Worm (Caenorhabditis elegans) whole organism, early embryonic: ENCODE measurements around the gene hint-3.
A peak's percentile ranks its signal among the peaks of the same experiment; 100 is the strongest.

Source experiments
- B0310.2 ChIP-seq: sonication (generic microtip); optimal IDR thresholded peaks from 2 replicates; lab custom pipeline; 2016; ENCODE audit warnings: mild to moderate bottlenecking, missing genetic modification characterization, missing compliant biosample characterization
- F13C5.2 ChIP-seq: sonication (generic microtip); optimal IDR thresholded peaks from 2 replicates; lab custom pipeline; 2017; ENCODE audit warnings: mild to moderate bottlenecking, missing genetic modification characterization, inconsistent platforms, missing compliant biosample characterization
- aly-1 ChIP-seq: sonication (generic microtip); optimal IDR thresholded peaks from 2 replicates; lab custom pipeline; 2016; ENCODE audit warnings: missing genetic modification characterization, missing compliant biosample characterization
- ama-1 ChIP-seq: fragments of 150-350 bp; optimal IDR thresholded peaks from 2 replicates; lab custom pipeline; 2014
- ceh-13 ChIP-seq: fragments of 200-800 bp; sonication (Bioruptor generic); optimal IDR thresholded peaks from 2 replicates; lab custom pipeline; 2018; ENCODE audit warnings: mild to moderate bottlenecking, missing genetic modification characterization, missing compliant biosample characterization
- ceh-36 ChIP-seq: sonication (generic microtip); optimal IDR thresholded peaks from 2 replicates; lab custom pipeline; 2016; ENCODE audit warnings: missing genetic modification characterization, inconsistent platforms, missing compliant biosample characterization
- ets-7 ChIP-seq: sonication (generic microtip); optimal IDR thresholded peaks from 2 replicates; lab custom pipeline; 2016; ENCODE audit warnings: missing genotype, missing genetic modification characterization, missing compliant biosample characterization
- flt-1 ChIP-seq: fragments of 200-800 bp; sonication (Bioruptor generic); IDR thresholded peaks from 2 replicates; pipeline ENCODE4 v1.3.6; 2022; ENCODE audit warnings: missing genetic modification characterization, missing compliant biosample characterization
- hmbx-1 ChIP-seq: sonication (generic microtip); optimal IDR thresholded peaks from 2 replicates; lab custom pipeline; 2016; ENCODE audit warnings: mild to moderate bottlenecking, missing genetic modification characterization, missing compliant biosample characterization
- hmg-4 ChIP-seq: fragments of 200-800 bp; sonication (Bioruptor generic); optimal IDR thresholded peaks from 2 replicates; lab custom pipeline; 2018; ENCODE audit warnings: mild to moderate bottlenecking, missing genetic modification characterization, missing compliant biosample characterization
- hnd-1 ChIP-seq: sonication (generic microtip); optimal IDR thresholded peaks from 2 replicates; lab custom pipeline; 2016; ENCODE audit warnings: missing genetic modification characterization, missing compliant biosample characterization
- pes-1 ChIP-seq: fragments of 200-800 bp; sonication (Bioruptor generic); IDR thresholded peaks from 2 replicates; pipeline ENCODE4 v1.3.6; 2022; ENCODE audit warnings: missing genetic modification reagents, missing genetic modification characterization, missing compliant biosample characterization
- scrt-1 ChIP-seq: fragments of 200-800 bp; sonication (Bioruptor generic); IDR thresholded peaks from 2 replicates; pipeline ENCODE4 v1.3.6; 2022; ENCODE audit warnings: missing genetic modification characterization, missing compliant biosample characterization
- sea-1 ChIP-seq: fragments of 200-800 bp; sonication (Bioruptor generic); conservative IDR thresholded peaks from 2 replicates; pipeline ENCODE4 v1.3.6; 2022; ENCODE audit warnings: missing genetic modification characterization, missing compliant biosample characterization
- tbx-11 ChIP-seq: fragments of 200-800 bp; sonication (Bioruptor generic); IDR thresholded peaks from 2 replicates; pipeline ENCODE4 v1.3.6; 2022; ENCODE audit warnings: missing genetic modification characterization, missing compliant biosample characterization
- tbx-37 ChIP-seq: fragments of 200-800 bp; sonication (Bioruptor generic); conservative IDR thresholded peaks from 2 replicates; pipeline ENCODE4 v1.3.6; 2022; ENCODE audit warnings: missing genetic modification reagents, missing genetic modification characterization, missing compliant biosample characterization
- tra-4 ChIP-seq: sonication (generic microtip); optimal IDR thresholded peaks from 2 replicates; lab custom pipeline; 2017; ENCODE audit warnings: missing genetic modification characterization, missing compliant biosample characterization

hint-3 gene

DNA sequence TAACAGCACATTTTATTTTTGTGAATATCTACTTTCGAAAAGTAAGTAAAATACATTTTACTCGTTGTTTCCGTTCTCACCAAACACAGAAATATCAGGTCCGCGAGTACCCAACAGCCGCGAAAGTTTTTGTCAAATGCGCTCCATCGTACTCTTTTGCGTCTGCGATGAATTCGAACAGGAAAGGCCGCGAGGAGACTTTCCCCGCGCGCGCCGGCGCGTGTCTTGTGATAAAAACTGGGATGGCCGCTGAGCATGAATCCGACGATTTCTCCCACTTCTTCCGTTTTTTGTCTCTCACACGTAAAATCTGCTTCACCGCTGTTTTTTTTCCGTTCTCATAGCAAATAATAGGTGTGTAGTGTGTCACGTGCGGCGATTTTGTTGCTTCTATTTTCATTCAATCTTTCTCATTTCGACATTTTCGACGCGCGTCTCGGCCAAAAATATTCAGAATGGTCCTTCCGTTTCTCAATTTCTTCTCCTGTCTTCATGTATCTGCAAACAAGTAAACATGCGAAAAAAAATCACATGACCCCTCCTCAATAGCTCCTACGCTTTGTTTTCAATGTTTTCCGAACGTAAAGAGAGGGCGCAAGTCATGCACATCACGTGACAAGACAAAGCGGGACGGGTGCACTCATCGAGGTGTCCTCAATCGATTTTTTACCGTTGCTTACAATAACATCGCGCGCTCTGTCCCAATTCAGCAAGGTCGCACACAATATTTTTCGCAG, 44.0 kb downstream of the hint-3 start, which contains the start of gene uvs-1:
Gene uvs-1, minus strand, starts transcription at position 145 of the 737 bp plus-strand sequence.
- no peak for TF ChIP-seq tbx-37 (GFP tag; lab: Robert Waterston, UW)
- TF ChIP-seq sea-1 (GFP tag; lab: Robert Waterston, UW) = 0 out of 2 replicates have a peak, but pooled peaks have one; percentile 55

DNA sequence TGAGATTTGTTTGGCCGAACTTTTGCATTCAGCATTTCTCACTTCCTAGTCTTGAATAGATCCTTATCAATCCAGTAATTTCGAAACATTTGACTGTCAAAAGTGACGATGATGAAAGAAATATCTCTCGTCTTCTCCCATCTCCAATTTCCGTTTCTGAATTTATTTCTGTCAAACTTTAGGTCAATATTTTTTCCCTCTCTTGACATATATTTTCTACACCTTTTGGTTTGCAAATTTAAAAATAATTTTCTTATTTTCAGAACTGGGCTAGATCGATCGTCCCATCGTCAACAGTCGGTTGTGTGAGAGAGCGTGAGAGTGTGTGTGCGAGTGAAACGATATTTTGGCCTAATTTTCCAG, 44.5 kb downstream of the hint-3 start, which contains the start of gene xpo-1:
Gene xpo-1, plus strand, starts transcription at position 264 of the 363 bp plus-strand sequence.
- no peak for TF ChIP-seq ets-7 (tag; lab: Kevin White, UChicago)
- TF ChIP-seq hmbx-1 (tag; lab: Kevin White, UChicago) = no peak
- TF ChIP-seq hmg-4 (GFP tag; lab: Kevin White, UChicago) = no peak
- no peak for TF ChIP-seq flt-1 (GFP tag; lab: Robert Waterston, UW)
- TF ChIP-seq ama-1 = no peak
- no peak for TF ChIP-seq ceh-13
- TF ChIP-seq pes-1 = no peak
- TF ChIP-seq tra-4 (tag; lab: Kevin White, UChicago) = no peak
- no peak for TF ChIP-seq sea-1 (GFP tag; lab: Robert Waterston, UW)
- no peak for TF ChIP-seq aly-1
- no peak for TF ChIP-seq tbx-11 (GFP tag; lab: Robert Waterston, UW)
- TF ChIP-seq B0310.2 (tag; lab: Kevin White, UChicago) = no peak
- TF ChIP-seq F13C5.2 (tag; lab: Kevin White, UChicago) = no peak

DNA sequence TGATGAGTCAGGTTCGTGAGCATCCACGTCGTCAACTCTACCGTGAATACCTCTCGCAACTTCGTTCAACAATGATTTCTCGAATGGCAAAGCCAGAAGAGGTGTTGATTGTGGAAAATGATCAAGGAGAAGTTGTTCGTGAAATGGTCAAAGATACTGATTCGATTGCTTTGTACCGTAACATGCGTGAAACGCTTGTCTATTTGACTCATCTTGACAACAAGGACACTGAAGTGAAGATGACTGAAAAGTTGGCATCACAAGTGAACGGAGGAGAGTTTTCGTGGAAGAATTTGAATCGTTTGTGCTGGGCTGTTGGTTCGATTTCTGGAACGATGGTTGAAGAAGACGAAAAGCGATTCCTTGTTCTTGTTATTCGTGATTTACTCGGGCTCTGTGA, 46.4 kb downstream of the hint-3 start:
- TF ChIP-seq ceh-36 (tag; lab: Kevin White, UChicago) (no peak), ets-7 (tag; lab: Kevin White, UChicago) (no peak), flt-1 (GFP tag; lab: Robert Waterston, UW) (no peak), tbx-11 (GFP tag; lab: Robert Waterston, UW) (no peak)

DNA sequence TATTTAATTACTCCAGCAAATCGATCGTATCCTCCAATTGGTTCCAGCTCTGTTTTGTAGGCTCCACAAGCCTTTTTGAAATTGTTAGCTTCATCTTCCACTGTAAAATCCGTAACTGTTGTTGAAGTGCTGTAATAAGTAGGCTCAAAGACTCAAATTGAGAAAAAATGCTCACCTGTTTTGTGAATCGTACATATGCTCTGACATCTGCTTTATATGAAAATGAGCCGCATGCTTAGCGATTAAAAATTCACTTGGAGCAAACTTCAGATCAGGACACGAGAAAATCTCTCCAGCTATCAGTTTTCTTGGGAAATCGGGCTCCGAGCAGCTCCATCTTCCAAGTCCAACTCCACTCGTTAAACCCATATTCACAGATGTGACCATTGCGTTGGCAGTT, 48.2 kb downstream of the hint-3 start:
- TF ChIP-seq hmg-4 (GFP tag; lab: Kevin White, UChicago) (no peak), ets-7 (tag; lab: Kevin White, UChicago) (no peak), ama-1 (no peak), tbx-37 (GFP tag; lab: Robert Waterston, UW) (no peak)

- TF ChIP-seq hnd-1 = no peak
- TF ChIP-seq ceh-36 (tag; lab: Kevin White, UChicago) = no peak
- TF ChIP-seq tbx-11 (GFP tag; lab: Robert Waterston, UW) = no peak
- no peak for TF ChIP-seq scrt-1 (GFP tag; lab: Robert Waterston, UW)
- no peak for TF ChIP-seq aly-1
- TF ChIP-seq F13C5.2 (tag; lab: Kevin White, UChicago) = no peak
- no peak for TF ChIP-seq hmbx-1 (tag; lab: Kevin White, UChicago)
- TF ChIP-seq tbx-37 (GFP tag; lab: Robert Waterston, UW) = no peak
- TF ChIP-seq sea-1 (GFP tag; lab: Robert Waterston, UW) = no peak
- no peak for TF ChIP-seq ama-1
- no peak for TF ChIP-seq flt-1 (GFP tag; lab: Robert Waterston, UW)
Measured at ce11 chrV:7809320-7810256, 49.3 kb downstream of the hint-3 start, which contains the start of gene ZK742.3. TSS of gene ZK742.3 (minus strand) at chrV:7809912.

DNA sequence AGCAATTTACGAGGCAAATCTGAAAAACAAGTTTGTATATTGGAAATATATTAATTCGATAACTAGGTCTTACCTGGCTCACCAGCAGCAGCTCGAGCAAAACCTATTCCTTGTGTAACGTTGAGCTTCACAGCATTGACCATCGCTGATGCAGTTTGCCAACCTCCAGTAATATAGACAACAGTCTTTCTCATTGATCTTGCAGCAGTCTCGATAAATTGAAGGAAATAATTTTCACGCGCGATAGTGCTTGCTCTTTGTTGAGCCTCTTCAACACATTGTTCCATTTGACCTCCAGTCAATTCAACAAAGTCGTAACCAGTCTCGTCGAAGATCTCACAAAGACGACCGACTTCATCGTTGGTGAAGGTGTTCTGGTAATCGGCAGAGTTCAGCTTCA, 50.3 kb downstream of the hint-3 start:
- TF ChIP-seq flt-1 (GFP tag; lab: Robert Waterston, UW) = no peak
- no peak for TF ChIP-seq ceh-36 (tag; lab: Kevin White, UChicago)
- TF ChIP-seq tra-4 (tag; lab: Kevin White, UChicago) = no peak
- TF ChIP-seq B0310.2 (tag; lab: Kevin White, UChicago) = no peak
- no peak for TF ChIP-seq tbx-11 (GFP tag; lab: Robert Waterston, UW)
- TF ChIP-seq hmbx-1 (tag; lab: Kevin White, UChicago) = no peak
- TF ChIP-seq sea-1 (GFP tag; lab: Robert Waterston, UW) = no peak
- no peak for TF ChIP-seq F13C5.2 (tag; lab: Kevin White, UChicago)
- no peak for TF ChIP-seq ceh-13
- TF ChIP-seq tbx-37 (GFP tag; lab: Robert Waterston, UW) = no peak
- no peak for TF ChIP-seq scrt-1 (GFP tag; lab: Robert Waterston, UW)
- TF ChIP-seq aly-1 = no peak
- TF ChIP-seq ets-7 (tag; lab: Kevin White, UChicago) = no peak
- no peak for TF ChIP-seq hmg-4 (GFP tag; lab: Kevin White, UChicago)
- TF ChIP-seq pes-1 = no peak
- no peak for TF ChIP-seq ama-1
- no peak for TF ChIP-seq hnd-1
